Fruit fly (Drosophila melanogaster): Measurements from ENCODE around the gene Oseg4.

Oseg4 gene

DNA sequence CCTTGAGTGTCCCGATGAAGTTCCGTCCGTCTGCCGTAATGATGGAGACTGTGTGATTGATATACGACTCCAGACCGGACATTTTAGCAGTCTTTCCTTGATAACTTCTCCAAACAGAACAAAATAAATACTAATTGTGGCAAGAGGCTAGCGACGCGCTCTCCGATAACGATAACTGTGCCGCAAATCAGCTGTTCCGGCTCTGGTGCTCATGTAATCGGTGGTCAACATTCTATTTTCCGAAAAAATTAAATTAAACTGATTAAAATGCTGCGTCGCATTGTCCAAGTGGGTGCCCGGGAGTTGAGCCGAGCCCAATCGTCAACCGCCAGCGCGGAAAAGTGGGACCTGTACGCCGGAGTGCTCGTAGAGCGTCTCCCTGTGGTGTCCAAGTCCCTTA is 41.7 kb upstream of the Oseg4 start, which contains the start of the genes CG2021 and mRpL46 (continued):
- TF ChIP-seq tgo (GFP tag; IDR thresholded peaks at IDR 0.05) (no peak), gcm (GFP tag; optimal IDR thresholded peaks at IDR 0.05) (no peak)

DNA sequence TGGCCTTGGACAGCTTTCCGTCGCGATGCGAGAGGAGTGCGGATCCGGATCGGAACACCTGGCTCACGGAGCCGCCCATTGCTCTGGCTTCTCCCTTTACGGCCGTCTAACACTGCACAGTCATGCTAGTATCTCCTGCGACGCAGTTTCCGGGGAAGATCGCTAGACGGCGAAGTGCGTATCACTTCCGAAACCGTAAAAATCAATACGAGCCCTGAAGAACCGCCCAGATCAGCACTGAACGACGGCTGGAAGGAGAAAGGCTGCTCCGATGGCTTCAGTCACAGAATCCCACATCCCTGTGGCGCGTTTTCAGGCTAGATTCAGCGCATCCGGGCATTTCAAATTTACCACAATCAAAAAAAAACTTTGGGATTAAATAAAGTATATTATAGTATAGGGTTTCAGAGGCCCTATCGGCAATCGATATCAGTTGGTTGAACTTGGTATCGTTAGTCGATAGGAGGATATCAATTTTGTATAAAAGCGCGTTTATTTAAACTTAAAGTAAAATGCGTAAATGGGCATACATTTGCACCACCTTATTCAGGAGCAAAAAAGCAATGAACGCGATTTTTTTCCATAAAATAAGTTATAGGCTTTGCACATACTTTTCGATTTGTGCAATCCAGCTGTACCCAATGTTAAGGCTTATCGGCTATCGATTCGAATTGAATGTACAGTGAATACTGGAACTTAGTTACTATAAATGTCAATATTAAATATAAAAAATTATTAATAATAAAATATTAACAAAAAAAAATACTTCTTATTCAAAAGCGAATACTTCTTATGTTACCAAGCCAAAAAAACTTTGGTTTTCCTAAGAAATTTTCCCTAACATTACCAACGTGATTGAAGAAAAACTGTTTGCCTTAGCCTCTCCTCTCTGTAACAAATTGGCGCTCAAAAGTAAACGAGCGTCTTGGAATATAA is 39.4 kb upstream of the Oseg4 start, which contains the start of the genes CG13933 and PolD2:
Gene CG13933, minus strand, starts transcription at position 435 of the 936 bp plus-strand sequence.
Gene PolD2, plus strand, starts transcription at position 921 of the 936 bp plus-strand sequence.
- TF ChIP-seq crc (GFP tag; optimal IDR thresholded peaks at IDR 0.05) (peak; percentile 25), CG32532 (GFP tag; IDR thresholded peaks at IDR 0.05) (peak; percentile 99), CG11696 (GFP tag; IDR thresholded peaks at IDR 0.05) (peak; percentile 75), Scr (GFP tag; IDR thresholded peaks at IDR 0.05; ENCODE audit: partially characterized antibody) (peak; percentile 83), CoRest (tag; optimal IDR thresholded peaks at IDR 0.05) (peak; percentile 99), lilli (GFP tag; optimal IDR thresholded peaks at IDR 0.05) (peak; percentile 94), bbx (GFP tag; IDR thresholded peaks at IDR 0.05; ENCODE audit: partially characterized antibody) (peak; percentile 81), CG7963 (GFP tag; IDR thresholded peaks at IDR 0.05; ENCODE audit: partially characterized antibody) (peak; percentile 81), CG7928 (GFP tag; optimal IDR thresholded peaks at IDR 0.05) (peak; percentile 60), pfk (GFP tag; optimal IDR thresholded peaks at IDR 0.05) (no peak), hb (GFP tag; IDR thresholded peaks at IDR 0.05; ENCODE audit: partially characterized antibody) (peak; percentile 90), knrl (GFP tag; IDR thresholded peaks at IDR 0.05; ENCODE audit: partially characterized antibody) (peak; percentile 59; the same call in 2 of the 3 replicates), MESR4 (GFP tag; optimal IDR thresholded peaks at IDR 0.05) (peak; percentile 16), CG11456 (GFP tag; IDR thresholded peaks at IDR 0.05) (peak; percentile 85), h (optimal IDR thresholded peaks at IDR 0.05) (no peak), CG12299 (tag; optimal IDR thresholded peaks at IDR 0.05) (peak; percentile 95), ftz-f1 (GFP tag; optimal IDR thresholded peaks at IDR 0.05) (no peak), nerfin-2 (GFP tag; IDR thresholded peaks at IDR 0.05; ENCODE audit: partially characterized antibody) (peak; percentile 95), CG2120 (GFP tag; optimal IDR thresholded peaks at IDR 0.05) (peak; percentile 96), CG18011 (GFP tag; optimal IDR thresholded peaks at IDR 0.05) (peak; percentile 88), CG4820 (GFP tag; optimal IDR thresholded peaks at IDR 0.05) (peak; percentile 71), CG31388 (GFP tag; optimal IDR thresholded peaks at IDR 0.05) (peak; percentile 41), Vsx1 (GFP tag; optimal IDR thresholded peaks at IDR 0.05) (no peak), CG7987 (GFP tag; optimal IDR thresholded peaks at IDR 0.05) (peak; percentile 46), dan (GFP tag; IDR thresholded peaks at IDR 0.05) (peak; percentile 94), unc-4 (GFP tag; IDR thresholded peaks at IDR 0.05; ENCODE audit: partially characterized antibody) (peak; percentile 64), Aef1 (GFP tag; IDR thresholded peaks at IDR 0.05) (peak; percentile 98), vnd (GFP tag; IDR thresholded peaks at IDR 0.05; ENCODE audit: partially characterized antibody) (peak; percentile 86), CG12391 (tag; optimal IDR thresholded peaks at IDR 0.05) (peak; percentile 98), salm (tag; optimal IDR thresholded peaks at IDR 0.05) (peak; percentile 96), CG5245 (GFP tag; optimal IDR thresholded peaks at IDR 0.05) (peak; percentile 55), stwl (tag; optimal IDR thresholded peaks at IDR 0.05) (no peak), eve (GFP tag; optimal IDR thresholded peaks at IDR 0.05) (no peak), CG13296 (GFP tag; optimal IDR thresholded peaks at IDR 0.05) (no peak), Fer1 (GFP tag; optimal IDR thresholded peaks at IDR 0.05) (no peak), Dek (tag; optimal IDR thresholded peaks at IDR 0.05) (peak; percentile 97), CG34376 (GFP tag; optimal IDR thresholded peaks at IDR 0.05) (no peak), CG6654 (GFP tag; optimal IDR thresholded peaks at IDR 0.05) (peak; percentile 65), CG31365 (tag; optimal IDR thresholded peaks at IDR 0.05) (no peak), CkIIα-i1 (GFP tag; IDR thresholded peaks at IDR 0.05) (peak; percentile 90), crol (GFP tag; IDR thresholded peaks at IDR 0.05) (peak; percentile 82), Poxn (GFP tag; IDR thresholded peaks at IDR 0.05) (peak; percentile 91), tup (GFP tag; optimal IDR thresholded peaks at IDR 0.05) (peak; percentile 90), danr (GFP tag; IDR thresholded peaks at IDR 0.05) (peak; percentile 46; the same call in 1 of the 2 replicates)
